Worm (Caenorhabditis elegans) whole organism, L2 larva: ENCODE results near the gene clec-3.

Experiments
- ama-1 ChIP-seq: fragments of 150-350 bp; optimal IDR thresholded peaks from 2 replicates; lab custom pipeline; 2018; ENCODE audit warnings: inconsistent platforms
- blmp-1 ChIP-seq: sonication (generic microtip); optimal IDR thresholded peaks from 2 replicates; lab custom pipeline; 2017; ENCODE audit warnings: missing genetic modification characterization, mild to moderate bottlenecking, missing compliant biosample characterization, antibody characterized with exemption, moderate library complexity; ENCODE audit not compliant: insufficient read depth
- ceh-82 ChIP-seq: fragments of 150-350 bp; optimal IDR thresholded peaks from 2 replicates; lab custom pipeline; 2014; ENCODE audit warnings: missing biosample characterization, missing genetic modification characterization
- elt-1 ChIP-seq: fragments of 150-350 bp; optimal IDR thresholded peaks from 2 replicates; lab custom pipeline; 2014; ENCODE audit warnings: missing biosample characterization, missing genetic modification characterization
- lin-39 ChIP-seq: fragments of 150-350 bp; optimal IDR thresholded peaks from 2 replicates; lab custom pipeline; 2014; ENCODE audit warnings: missing biosample characterization, missing genetic modification reagents, missing genetic modification characterization
- mdl-1 ChIP-seq, 2 experiments: fragments of 150-350 bp in 1 of 2; sonication (generic microtip) in 1 of 2; optimal IDR thresholded peaks; 2 replicates each; lab custom pipeline; 2017; ENCODE audit warnings: missing biosample characterization in 2 of 2, missing genetic modification characterization in 2 of 2
- sem-4 ChIP-seq: fragments of 150-350 bp; optimal IDR thresholded peaks from 2 replicates; lab custom pipeline; 2014; ENCODE audit warnings: missing biosample characterization, missing genetic modification reagents, missing genetic modification characterization
- unc-39 ChIP-seq: fragments of 150-350 bp; optimal IDR thresholded peaks from 2 replicates; lab custom pipeline; 2014; ENCODE audit warnings: missing biosample characterization, missing genetic modification characterization
- ztf-11 ChIP-seq: sonication (generic microtip); optimal IDR thresholded peaks from 2 replicates; lab custom pipeline; 2017; ENCODE audit warnings: missing biosample characterization, missing genetic modification characterization

ce11 chrII:2996721-2997120 lies 23.0 kb downstream of the clec-3 start, which contains the start of gene lido-8:
- TF ChIP-seq ceh-82: no peak
- TF ChIP-seq ama-1 (lab: Kevin White, UChicago): no peak
- TF ChIP-seq sem-4: no peak
- no peak for TF ChIP-seq lin-39
- no peak for TF ChIP-seq blmp-1
- TF ChIP-seq mdl-1 (tag; optimal IDR thresholded peaks at IDR 0.05; lab: Kevin White, UChicago): no peak
- TF ChIP-seq ztf-11: no peak
- no peak for TF ChIP-seq elt-1
- TF ChIP-seq unc-39: no peak
